Worm (Caenorhabditis elegans) whole organism, L2 larva: Measurements from ENCODE around the gene C16A11.5.

ENCODE experiments used
- C34F6.9 ChIP-seq: fragments of 150-350 bp; optimal IDR thresholded peaks from 2 replicates; lab custom pipeline; 2014; ENCODE audit warnings: missing biosample characterization, missing genetic modification characterization
- F13H6.1 ChIP-seq: sonication (generic microtip); optimal IDR thresholded peaks from 2 replicates; lab custom pipeline; 2016; ENCODE audit warnings: missing genetic modification characterization, missing compliant biosample characterization
- R02D3.7 ChIP-seq: fragments of 150-350 bp; optimal IDR thresholded peaks from 2 replicates; lab custom pipeline; 2014; ENCODE audit warnings: missing biosample characterization, missing genetic modification characterization
- Y55F3AM.14 ChIP-seq: fragments of 200-800 bp; sonication (Bioruptor generic); optimal IDR thresholded peaks from 2 replicates; lab custom pipeline; 2018; ENCODE audit warnings: mild to moderate bottlenecking, missing genetic modification characterization, missing compliant biosample characterization
- ZK546.5 ChIP-seq: sonication (generic microtip); optimal IDR thresholded peaks from 2 replicates; lab custom pipeline; 2017; ENCODE audit warnings: missing biosample characterization, missing genetic modification characterization
- alr-1 ChIP-seq: fragments of 150-350 bp; optimal IDR thresholded peaks from 2 replicates; lab custom pipeline; 2014; ENCODE audit warnings: missing biosample characterization, missing genetic modification characterization
- aly-2 ChIP-seq: fragments of 150-350 bp; optimal IDR thresholded peaks from 2 replicates; lab custom pipeline; 2014; ENCODE audit warnings: missing biosample characterization, missing genetic modification characterization
- ama-1 ChIP-seq: fragments of 150-350 bp; optimal IDR thresholded peaks from 2 replicates; lab custom pipeline; 2018; ENCODE audit warnings: inconsistent platforms
- blmp-1 ChIP-seq: sonication (generic microtip); optimal IDR thresholded peaks from 2 replicates; lab custom pipeline; 2017; ENCODE audit warnings: missing genetic modification characterization, mild to moderate bottlenecking, missing compliant biosample characterization, antibody characterized with exemption, moderate library complexity; ENCODE audit not compliant: insufficient read depth
- ceh-16 ChIP-seq: fragments of 150-350 bp; optimal IDR thresholded peaks from 2 replicates; lab custom pipeline; 2014; ENCODE audit warnings: missing biosample characterization, missing genetic modification characterization
- crh-2 ChIP-seq: sonication (generic microtip); optimal IDR thresholded peaks from 2 replicates; lab custom pipeline; 2017; ENCODE audit warnings: missing biosample characterization, missing genetic modification characterization
- dmd-4 ChIP-seq: sonication (generic microtip); optimal IDR thresholded peaks from 2 replicates; lab custom pipeline; 2017; ENCODE audit warnings: missing biosample characterization, missing genetic modification characterization
- egl-27 ChIP-seq: sonication (generic microtip); optimal IDR thresholded peaks from 3 replicates; lab custom pipeline; 2017; ENCODE audit warnings: missing biosample characterization, missing genetic modification reagents, missing genetic modification characterization
- elt-3 ChIP-seq: sonication (generic microtip); optimal IDR thresholded peaks from 2 replicates; lab custom pipeline; 2017; ENCODE audit warnings: missing biosample characterization, missing genetic modification characterization
- fos-1 ChIP-seq: fragments of 150-350 bp; optimal IDR thresholded peaks from 2 replicates; lab custom pipeline; 2014; ENCODE audit warnings: missing biosample characterization, missing genetic modification characterization
- gmeb-1 ChIP-seq: fragments of 150-350 bp; optimal IDR thresholded peaks from 2 replicates; lab custom pipeline; 2014; ENCODE audit warnings: missing biosample characterization, missing genetic modification characterization
- lin-11 ChIP-seq: fragments of 150-350 bp; sonication (generic microtip); optimal IDR thresholded peaks from 2 replicates; lab custom pipeline; 2014; ENCODE audit warnings: missing biosample characterization, missing genetic modification characterization, inconsistent platforms, mixed read lengths
- lin-13 ChIP-seq: fragments of 150-350 bp; optimal IDR thresholded peaks from 2 replicates; lab custom pipeline; 2014; ENCODE audit warnings: missing biosample characterization, missing genetic modification reagents, missing genetic modification characterization
- lin-39 ChIP-seq: fragments of 150-350 bp; optimal IDR thresholded peaks from 2 replicates; lab custom pipeline; 2014; ENCODE audit warnings: missing biosample characterization, missing genetic modification reagents, missing genetic modification characterization
- mab-5 ChIP-seq: fragments of 150-350 bp; optimal IDR thresholded peaks from 2 replicates; lab custom pipeline; 2014; ENCODE audit warnings: missing biosample characterization, missing genetic modification characterization
- mdl-1 ChIP-seq, 2 experiments: fragments of 150-350 bp in 1 of 2; sonication (generic microtip) in 1 of 2; optimal IDR thresholded peaks; 2 replicates each; lab custom pipeline; 2017; ENCODE audit warnings: missing biosample characterization in 2 of 2, missing genetic modification characterization in 2 of 2
- nhr-10 ChIP-seq: sonication (generic microtip); optimal IDR thresholded peaks from 2 replicates; lab custom pipeline; 2017; ENCODE audit warnings: missing biosample characterization, missing genetic modification characterization
- nhr-11 ChIP-seq: fragments of 150-350 bp; optimal IDR thresholded peaks from 2 replicates; lab custom pipeline; 2014; ENCODE audit warnings: missing biosample characterization, missing genetic modification characterization
- nhr-129 ChIP-seq: fragments of 150-350 bp; optimal IDR thresholded peaks from 2 replicates; lab custom pipeline; 2014; ENCODE audit warnings: missing biosample characterization, missing genetic modification characterization
- nhr-21 ChIP-seq: fragments of 150-350 bp; optimal IDR thresholded peaks from 2 replicates; lab custom pipeline; 2014; ENCODE audit warnings: missing biosample characterization, missing genetic modification characterization
- nhr-23 ChIP-seq: fragments of 150-350 bp; optimal IDR thresholded peaks from 2 replicates; lab custom pipeline; 2014; ENCODE audit warnings: missing biosample characterization, missing genetic modification reagents, missing genetic modification characterization
- nhr-6 ChIP-seq: fragments of 150-350 bp; optimal IDR thresholded peaks from 2 replicates; lab custom pipeline; 2014; ENCODE audit warnings: missing biosample characterization, missing genetic modification characterization
- sem-4 ChIP-seq: fragments of 150-350 bp; optimal IDR thresholded peaks from 2 replicates; lab custom pipeline; 2014; ENCODE audit warnings: missing biosample characterization, missing genetic modification reagents, missing genetic modification characterization
- skn-1 ChIP-seq: sonication (generic microtip); optimal IDR thresholded peaks from 2 replicates; lab custom pipeline; 2017; ENCODE audit warnings: missing biosample characterization, missing genetic modification characterization
- sma-3 ChIP-seq: sonication (generic microtip); optimal IDR thresholded peaks from 2 replicates; lab custom pipeline; 2016; ENCODE audit warnings: missing genetic modification reagents, missing genetic modification characterization, missing compliant biosample characterization
- sma-9 ChIP-seq, 2 experiments: fragments of 150-350 bp in 1 of 2; sonication (generic microtip) in 1 of 2; optimal IDR thresholded peaks; 2 replicates each; lab custom pipeline; 2014 to 2016; ENCODE audit warnings: missing genetic modification characterization in 2 of 2, mild to moderate bottlenecking in 1 of 2, missing biosample characterization in 1 of 2, missing compliant biosample characterization in 1 of 2, missing genetic modification reagents in 1 of 2, moderate library complexity in 1 of 2
- snpc-4 ChIP-seq: fragments of 150-350 bp; optimal IDR thresholded peaks from 2 replicates; lab custom pipeline; 2014; ENCODE audit warnings: missing biosample characterization, missing genetic modification characterization
- unc-39 ChIP-seq: fragments of 150-350 bp; optimal IDR thresholded peaks from 2 replicates; lab custom pipeline; 2014; ENCODE audit warnings: missing biosample characterization, missing genetic modification characterization
- unc-55 ChIP-seq: fragments of 150-350 bp; sonication (generic microtip); optimal IDR thresholded peaks from 3 replicates; lab custom pipeline; 2014; ENCODE audit warnings: missing biosample characterization, missing genetic modification reagents, missing genetic modification characterization
- unc-62 ChIP-seq: fragments of 150-350 bp; optimal IDR thresholded peaks from 2 replicates; lab custom pipeline; 2014; ENCODE audit warnings: missing biosample characterization, missing genetic modification reagents, missing genetic modification characterization
- zag-1 ChIP-seq: fragments of 150-350 bp; optimal IDR thresholded peaks from 2 replicates; lab custom pipeline; 2014; ENCODE audit warnings: missing biosample characterization, missing genetic modification characterization
- ztf-1 ChIP-seq: fragments of 200-800 bp; sonication (Bioruptor generic); conservative IDR thresholded peaks from 2 replicates; pipeline ENCODE4 v1.3.6; 2022; ENCODE audit warnings: missing genetic modification characterization, missing compliant biosample characterization
- ztf-11 ChIP-seq: sonication (generic microtip); optimal IDR thresholded peaks from 2 replicates; lab custom pipeline; 2017; ENCODE audit warnings: missing biosample characterization, missing genetic modification characterization
- ztf-4 ChIP-seq: fragments of 150-350 bp; optimal IDR thresholded peaks from 2 replicates; lab custom pipeline; 2014; ENCODE audit warnings: missing biosample characterization, missing genetic modification characterization

Gene C16A11.5

ce11 chrII:4179897-4180296 lies 43.2 kb upstream of the C16A11.5 start, which contains the start of gene R03H10.1:
Gene R03H10.1, plus strand, starts transcription at chrII:4180248.
- TF ChIP-seq ceh-16 (tag; lab: Kevin White, UChicago) = no peak
- TF ChIP-seq Y55F3AM.14 (GFP tag; lab: Kevin White, UChicago) = no peak
- TF ChIP-seq sem-4 (tag; lab: Kevin White, UChicago) = no peak
- TF ChIP-seq ztf-1 (GFP tag; lab: Robert Waterston, UW) = no peak
- TF ChIP-seq dmd-4 (tag; lab: Kevin White, UChicago) = no peak
- TF ChIP-seq ama-1 (lab: Kevin White, UChicago) = no peak

ce11 chrII:4182364-4182763 lies 40.7 kb upstream of the C16A11.5 start, which contains the start of gene R03H10.11:
Gene R03H10.11, plus strand, starts transcription at chrII:4182664.
- TF ChIP-seq nhr-10 (tag; lab: Kevin White, UChicago) (no peak), snpc-4 (tag; lab: Kevin White, UChicago) (no peak), skn-1 (no peak), nhr-23 (tag; lab: Kevin White, UChicago) (no peak)

ce11 chrII:4183979-4184378 lies 39.1 kb upstream of the C16A11.5 start:
- TF ChIP-seq unc-62 (GFP tag; lab: Kevin White, UChicago) (no peak), nhr-10 (tag; lab: Kevin White, UChicago) (no peak), crh-2 (tag; lab: Kevin White, UChicago) (no peak), ztf-1 (GFP tag; lab: Robert Waterston, UW) (no peak), C34F6.9 (tag; lab: Kevin White, UChicago) (peak; percentile 37), zag-1 (tag; lab: Kevin White, UChicago) (no peak), alr-1 (tag; lab: Kevin White, UChicago) (no peak), lin-13 (GFP tag; lab: Kevin White, UChicago) (no peak), ama-1 (lab: Kevin White, UChicago) (no peak), blmp-1 (no peak), sem-4 (tag; lab: Kevin White, UChicago) (no peak), mab-5 (tag; lab: Kevin White, UChicago) (no peak), unc-55 (no peak), F13H6.1 (tag; lab: Kevin White, UChicago) (peak; percentile 56), nhr-21 (tag; lab: Kevin White, UChicago) (no peak), nhr-6 (tag; lab: Kevin White, UChicago) (no peak), Y55F3AM.14 (GFP tag; lab: Kevin White, UChicago) (no peak), nhr-129 (tag; lab: Kevin White, UChicago) (peak; percentile 65), ZK546.5 (tag; lab: Kevin White, UChicago) (no peak), egl-27 (no peak), lin-39 (tag; lab: Kevin White, UChicago) (no peak)

ce11 chrII:4186364-4186763 lies 36.7 kb upstream of the C16A11.5 start, which contains the start of gene cpna-1:
Gene cpna-1, plus strand, starts transcription at chrII:4186664.
- no peak for TF ChIP-seq lin-11 (tag; lab: Kevin White, UChicago)
- TF ChIP-seq skn-1 = no peak
- no peak for TF ChIP-seq sma-9 (GFP tag; optimal IDR thresholded peaks at IDR 0.05; lab: Kevin White, UChicago)
- TF ChIP-seq sma-9 (tag; optimal IDR thresholded peaks at IDR 0.05; lab: Kevin White, UChicago) = no peak
- no peak for TF ChIP-seq sem-4 (tag; lab: Kevin White, UChicago)
- TF ChIP-seq elt-3 (tag; lab: Kevin White, UChicago) = no peak
- TF ChIP-seq mdl-1 (tag; optimal IDR thresholded peaks at IDR 0.05; lab: Kevin White, UChicago) = no peak
- no peak for TF ChIP-seq aly-2 (tag; lab: Kevin White, UChicago)
- no peak for TF ChIP-seq snpc-4 (tag; lab: Kevin White, UChicago)
- no peak for TF ChIP-seq R02D3.7 (tag; lab: Kevin White, UChicago)
- TF ChIP-seq unc-39 (tag; lab: Kevin White, UChicago) = no peak

- no peak for TF ChIP-seq zag-1 (tag; lab: Kevin White, UChicago)
- no peak for TF ChIP-seq C34F6.9 (tag; lab: Kevin White, UChicago)
- TF ChIP-seq ztf-11 (tag; lab: Kevin White, UChicago) = no peak
- peak; percentile 33 for TF ChIP-seq F13H6.1 (tag; lab: Kevin White, UChicago)
- no peak for TF ChIP-seq blmp-1
- TF ChIP-seq fos-1 (tag; lab: Kevin White, UChicago) = peak; percentile 88
- no peak for TF ChIP-seq sem-4 (tag; lab: Kevin White, UChicago)
- peak; percentile 24 for TF ChIP-seq gmeb-1 (tag; lab: Kevin White, UChicago)
- TF ChIP-seq nhr-11 = no peak
- peak; percentile 12 for TF ChIP-seq crh-2 (tag; lab: Kevin White, UChicago)
- TF ChIP-seq ztf-4 = no peak
- no peak for TF ChIP-seq lin-39 (tag; lab: Kevin White, UChicago)
- no peak for TF ChIP-seq sma-3
- no peak for TF ChIP-seq nhr-129 (tag; lab: Kevin White, UChicago)
- TF ChIP-seq sma-9 (GFP tag; optimal IDR thresholded peaks at IDR 0.05; lab: Kevin White, UChicago) = peak; percentile 77
- no peak for TF ChIP-seq sma-9 (tag; optimal IDR thresholded peaks at IDR 0.05; lab: Kevin White, UChicago)
- no peak for TF ChIP-seq ceh-16 (tag; lab: Kevin White, UChicago)
These were observed 29.0 kb upstream of the C16A11.5 start, which contains the start of gene mth-2 for ce11 chrII:4194127-4194526. Gene mth-2, minus strand, starts transcription at chrII:4194314.
